Comparison of ENCODE assay signal across 1 fruit fly cellular context in the genomic region with DNA sequence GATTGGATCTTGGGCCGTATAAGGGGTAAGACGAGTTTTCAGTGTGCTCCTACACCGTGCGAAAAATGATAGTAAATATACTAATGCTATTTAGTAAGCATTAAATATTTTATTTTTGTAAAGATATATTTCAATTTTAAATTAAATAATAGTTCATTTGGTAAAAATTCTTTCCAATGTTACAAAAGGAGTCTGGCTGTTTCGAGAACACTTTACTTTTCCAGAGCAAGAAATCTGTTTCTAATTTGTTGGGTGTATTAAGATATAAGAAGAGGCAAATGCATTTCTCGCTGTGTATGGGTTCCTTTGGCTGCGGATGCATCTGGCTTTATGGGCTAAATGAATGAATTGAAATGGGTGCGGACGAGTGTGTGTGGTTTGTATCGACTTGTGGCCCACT.
A peak's percentile ranks its signal among the peaks of the same experiment; 100 is the strongest.
TF ChIP-seq lines count a peak whose summit lies in the region.

No protein-coding gene starts in this region.

TF ChIP-seq in whole organism, embryonic, 481 proteins besides CTCF, POLR2A, EP300 and RAD21 (continued from another document and continues in another):
- TF ChIP-seq CG16815 (GFP tag; optimal IDR thresholded peaks at IDR 0.05; lab: Kevin White, UChicago) (peak; percentile 9), CG12155 (GFP tag; optimal IDR thresholded peaks at IDR 0.05; lab: Kevin White, UChicago) (peak; percentile 5), cwo (GFP tag; optimal IDR thresholded peaks at IDR 0.05; lab: Kevin White, UChicago) (peak; percentile 1), CG10366 (GFP tag; IDR thresholded peaks at IDR 0.05; lab: Robert Waterston, UW) (peak; percentile 40), p53 (GFP tag; optimal IDR thresholded peaks at IDR 0.05; lab: Kevin White, UChicago) (no peak), dmrt11E (tag; optimal IDR thresholded peaks at IDR 0.05; lab: Kevin White, UChicago) (peak; percentile 65), CG10267 (tag; optimal IDR thresholded peaks at IDR 0.05; lab: Kevin White, UChicago) (peak; percentile 60), ind (GFP tag; optimal IDR thresholded peaks at IDR 0.05; lab: Kevin White, UChicago) (peak; percentile 47), Kr (GFP tag; optimal IDR thresholded peaks at IDR 0.05; lab: Kevin White, UChicago) (no peak), Abd-B (GFP tag; optimal IDR thresholded peaks at IDR 0.05; lab: Kevin White, UChicago) (peak; percentile 57), CG1529 (GFP tag; optimal IDR thresholded peaks at IDR 0.05; lab: Kevin White, UChicago) (peak; percentile 43), CG2875 (GFP tag; optimal IDR thresholded peaks at IDR 0.05; lab: Kevin White, UChicago) (peak; percentile 39), CG10654 (GFP tag; optimal IDR thresholded peaks at IDR 0.05; lab: Kevin White, UChicago) (peak; percentile 21), CG18262 (tag; optimal IDR thresholded peaks at IDR 0.05; lab: Kevin White, UChicago) (peak; percentile 81), trem (tag; optimal IDR thresholded peaks at IDR 0.05; lab: Kevin White, UChicago) (peak; percentile 54), grau (tag; optimal IDR thresholded peaks at IDR 0.05; lab: Kevin White, UChicago) (peak; percentile 68), inv (GFP tag; IDR thresholded peaks at IDR 0.05; lab: Robert Waterston, UW; ENCODE audit: partially characterized antibody) (no peak), CG4328 (GFP tag; optimal IDR thresholded peaks at IDR 0.05; lab: Kevin White, UChicago) (peak; percentile 19), twi (tag; optimal IDR thresholded peaks at IDR 0.05; lab: Kevin White, UChicago) (no peak), ewg (GFP tag; optimal IDR thresholded peaks at IDR 0.05; lab: Kevin White, UChicago) (peak; percentile 33), Meics (GFP tag; optimal IDR thresholded peaks at IDR 0.05; lab: Kevin White, UChicago) (peak; percentile 35), oc (tag; optimal IDR thresholded peaks at IDR 0.05; lab: Kevin White, UChicago) (peak; percentile 53), az2 (GFP tag; optimal IDR thresholded peaks at IDR 0.05; lab: Kevin White, UChicago) (peak; percentile 67), Spps (tag; optimal IDR thresholded peaks at IDR 0.05; lab: Kevin White, UChicago) (peak; percentile 68), CG13296 (GFP tag; optimal IDR thresholded peaks at IDR 0.05; lab: Kevin White, UChicago) (peak; percentile 19), gem (tag; optimal IDR thresholded peaks at IDR 0.05; lab: Kevin White, UChicago) (peak; percentile 83), CG31441 (GFP tag; IDR thresholded peaks at IDR 0.05; lab: Robert Waterston, UW) (peak; percentile 83), CG12659 (GFP tag; optimal IDR thresholded peaks at IDR 0.05; lab: Kevin White, UChicago) (peak; percentile 52), CG9817 (tag; optimal IDR thresholded peaks at IDR 0.05; lab: Kevin White, UChicago) (peak; percentile 21), sqz (GFP tag; optimal IDR thresholded peaks at IDR 0.05; lab: Kevin White, UChicago) (peak; percentile 39), CG17829 (tag; optimal IDR thresholded peaks at IDR 0.05; lab: Kevin White, UChicago) (peak; percentile 73), Chrac-16 (GFP tag; optimal IDR thresholded peaks at IDR 0.05; lab: Kevin White, UChicago) (peak; percentile 29), gt (GFP tag; IDR thresholded peaks at IDR 0.05; lab: Robert Waterston, UW) (no peak), CG15479 (GFP tag; optimal IDR thresholded peaks at IDR 0.05; lab: Kevin White, UChicago) (no peak), CG1602 (GFP tag; optimal IDR thresholded peaks at IDR 0.05; lab: Kevin White, UChicago) (peak; percentile 47), CG2199 (GFP tag; IDR thresholded peaks at IDR 0.05; lab: Robert Waterston, UW) (0 out of 3 replicates have a peak, but pooled peaks have one; percentile 60), CG11695 (GFP tag; IDR thresholded peaks at IDR 0.05; lab: Robert Waterston, UW) (0 out of 3 replicates have a peak, but pooled peaks have one; percentile 26), nmo (GFP tag; optimal IDR thresholded peaks at IDR 0.05; lab: Kevin White, UChicago) (peak; percentile 71), Myb (GFP tag; optimal IDR thresholded peaks at IDR 0.05; lab: Kevin White, UChicago) (no peak), CG6689 (GFP tag; IDR thresholded peaks at IDR 0.05; lab: Robert Waterston, UW) (peak; percentile 62), odd (GFP tag; optimal IDR thresholded peaks at IDR 0.05; lab: Kevin White, UChicago) (peak; percentile 11), CG4424 (GFP tag; optimal IDR thresholded peaks at IDR 0.05; lab: Kevin White, UChicago) (peak; percentile 70), Oli (tag; optimal IDR thresholded peaks at IDR 0.05; lab: Kevin White, UChicago) (peak; percentile 69), E2f2 (GFP tag; IDR thresholded peaks at IDR 0.05; lab: Robert Waterston, UW) (0 out of 2 replicates have a peak, but pooled peaks have one; percentile 11), slou (GFP tag; optimal IDR thresholded peaks at IDR 0.05; lab: Kevin White, UChicago) (peak; percentile 5), CG30020 (tag; optimal IDR thresholded peaks at IDR 0.05; lab: Kevin White, UChicago) (peak; percentile 10), CG17359 (tag; optimal IDR thresholded peaks at IDR 0.05; lab: Kevin White, UChicago) (peak; percentile 72), Hmr (GFP tag; optimal IDR thresholded peaks at IDR 0.05; lab: Kevin White, UChicago) (peak; percentile 27), onecut (GFP tag; IDR thresholded peaks at IDR 0.05; lab: Robert Waterston, UW) (peak; percentile 57), CG8924 (tag; optimal IDR thresholded peaks at IDR 0.05; lab: Kevin White, UChicago) (peak; percentile 56), fd64A (GFP tag; optimal IDR thresholded peaks at IDR 0.05; lab: Kevin White, UChicago) (no peak), sens (GFP tag; lab: Kevin White, UChicago) (peak; percentile 82), Fer2 (tag; optimal IDR thresholded peaks at IDR 0.05; lab: Kevin White, UChicago) (no peak), CG7839 (tag; optimal IDR thresholded peaks at IDR 0.05; lab: Kevin White, UChicago) (peak; percentile 75), dpn (GFP tag; optimal IDR thresholded peaks at IDR 0.05; lab: Kevin White, UChicago) (peak in 1 of 2 experiments; percentile 37), Elba2 (GFP tag; optimal IDR thresholded peaks at IDR 0.05; lab: Kevin White, UChicago) (no peak), ttk (GFP tag; IDR thresholded peaks at IDR 0.05; lab: Robert Waterston, UW) (peak; percentile 30; the same call in 1 of the 2 replicates), CG13775 (GFP tag; optimal IDR thresholded peaks at IDR 0.05; lab: Kevin White, UChicago) (peak; percentile 51), CG4707 (GFP tag; optimal IDR thresholded peaks at IDR 0.05; lab: Kevin White, UChicago) (peak; percentile 23), croc (GFP tag; conservative IDR thresholded peaks at IDR 0.05; lab: Robert Waterston, UW) (peak; percentile 61), CG15269 (tag; optimal IDR thresholded peaks at IDR 0.05; lab: Kevin White, UChicago) (peak; percentile 64), lola (GFP tag; optimal IDR thresholded peaks at IDR 0.05; lab: Kevin White, UChicago) (peak in 1 of 3 experiments; percentile 72), CG17385 (GFP tag; optimal IDR thresholded peaks at IDR 0.05; lab: Kevin White, UChicago) (peak; percentile 52), CG11504 (tag; optimal IDR thresholded peaks at IDR 0.05; lab: Kevin White, UChicago) (peak; percentile 80), dysf (GFP tag; IDR thresholded peaks at IDR 0.05; lab: Robert Waterston, UW) (peak; percentile 47; the same call in 2 of the 3 replicates), D (optimal IDR thresholded peaks at IDR 0.05; lab: Kevin White, UChicago) (no peak), D (GFP tag; optimal IDR thresholded peaks at IDR 0.05; lab: Kevin White, UChicago) (peak; percentile 65), CG30431 (GFP tag; optimal IDR thresholded peaks at IDR 0.05; lab: Kevin White, UChicago) (peak; percentile 30), Hr3 (GFP tag; optimal IDR thresholded peaks at IDR 0.05; lab: Kevin White, UChicago) (peak; percentile 29), CoRest (tag; optimal IDR thresholded peaks at IDR 0.05; lab: Kevin White, UChicago) (peak; percentile 71), NfI (GFP tag; optimal IDR thresholded peaks at IDR 0.05; lab: Kevin White, UChicago) (peak; percentile 47), CG6654 (GFP tag; optimal IDR thresholded peaks at IDR 0.05; lab: Kevin White, UChicago) (peak; percentile 0), Drgx (GFP tag; IDR thresholded peaks at IDR 0.05; lab: Robert Waterston, UW) (no peak), Six4 (GFP tag; optimal IDR thresholded peaks at IDR 0.05; lab: Kevin White, UChicago) (peak; percentile 30), usp (GFP tag; optimal IDR thresholded peaks at IDR 0.05; lab: Kevin White, UChicago) (no peak), CG2202 (tag; optimal IDR thresholded peaks at IDR 0.05; lab: Kevin White, UChicago) (peak; percentile 20), zf30C (GFP tag; optimal IDR thresholded peaks at IDR 0.05; lab: Kevin White, UChicago) (peak; percentile 59), tin (GFP tag; optimal IDR thresholded peaks at IDR 0.05; lab: Kevin White, UChicago) (peak; percentile 50), pros (GFP tag; optimal IDR thresholded peaks at IDR 0.05; lab: Kevin White, UChicago) (no peak), scrt (GFP tag; optimal IDR thresholded peaks at IDR 0.05; lab: Kevin White, UChicago) (peak; percentile 27), sob (GFP tag; IDR thresholded peaks at IDR 0.05; lab: Robert Waterston, UW) (peak; percentile 22; the same call in 1 of the 2 replicates), CG3407 (GFP tag; optimal IDR thresholded peaks at IDR 0.05; lab: Kevin White, UChicago) (no peak), phol (tag; optimal IDR thresholded peaks at IDR 0.05; lab: Kevin White, UChicago) (peak; percentile 80), CG15601 (tag; optimal IDR thresholded peaks at IDR 0.05; lab: Kevin White, UChicago) (peak; percentile 69), ATbp (GFP tag; optimal IDR thresholded peaks at IDR 0.05; lab: Kevin White, UChicago) (peak; percentile 58), CG12219 (GFP tag; optimal IDR thresholded peaks at IDR 0.05; lab: Kevin White, UChicago) (peak; percentile 31), CG8388 (GFP tag; optimal IDR thresholded peaks at IDR 0.05; lab: Kevin White, UChicago) (peak; percentile 64), ranshi (GFP tag; IDR thresholded peaks at IDR 0.05; lab: Robert Waterston, UW) (peak; percentile 26; the same call in 1 of the 2 replicates), Jarid2 (GFP tag; optimal IDR thresholded peaks at IDR 0.05; lab: Kevin White, UChicago) (peak; percentile 17), Xrp1 (GFP tag; IDR thresholded peaks at IDR 0.05; lab: Robert Waterston, UW) (peak; percentile 70), so (GFP tag; IDR thresholded peaks at IDR 0.05; lab: Robert Waterston, UW) (0 out of 3 replicates have a peak, but pooled peaks have one; percentile 17), Blimp-1 (GFP tag; optimal IDR thresholded peaks at IDR 0.05; lab: Kevin White, UChicago) (peak; percentile 72), CG17802 (tag; optimal IDR thresholded peaks at IDR 0.05; lab: Kevin White, UChicago) (peak; percentile 33), shn (GFP tag; optimal IDR thresholded peaks at IDR 0.05; lab: Kevin White, UChicago) (no peak), CG2712 (tag; optimal IDR thresholded peaks at IDR 0.05; lab: Kevin White, UChicago) (peak; percentile 82), Ravus (GFP tag; IDR thresholded peaks at IDR 0.05; lab: Robert Waterston, UW) (no peak), D19A (tag; optimal IDR thresholded peaks at IDR 0.05; lab: Kevin White, UChicago) (peak; percentile 67), D19B (GFP tag; optimal IDR thresholded peaks at IDR 0.05; lab: Kevin White, UChicago) (peak; percentile 19), CG8281 (tag; optimal IDR thresholded peaks at IDR 0.05; lab: Kevin White, UChicago) (peak; percentile 19), Asciz (GFP tag; optimal IDR thresholded peaks at IDR 0.05; lab: Kevin White, UChicago) (peak; percentile 64), CG13624 (GFP tag; optimal IDR thresholded peaks at IDR 0.05; lab: Kevin White, UChicago) (no peak), CG15696 (tag; optimal IDR thresholded peaks at IDR 0.05; lab: Kevin White, UChicago) (peak; percentile 24), Atf6 (GFP tag; IDR thresholded peaks at IDR 0.05; lab: Robert Waterston, UW) (peak; percentile 44), CG12942 (GFP tag; optimal IDR thresholded peaks at IDR 0.05; lab: Kevin White, UChicago) (peak; percentile 24), CG17361 (GFP tag; IDR thresholded peaks at IDR 0.05; lab: Robert Waterston, UW) (peak; percentile 76), HLH3B (GFP tag; IDR thresholded peaks at IDR 0.05; lab: Robert Waterston, UW) (peak; percentile 33), jing (GFP tag; optimal IDR thresholded peaks at IDR 0.05; lab: Kevin White, UChicago) (peak; percentile 13), Taf1 (GFP tag; IDR thresholded peaks at IDR 0.05; lab: Robert Waterston, UW) (no peak), zen (tag; optimal IDR thresholded peaks at IDR 0.05; lab: Kevin White, UChicago) (peak; percentile 23), CG18619 (GFP tag; optimal IDR thresholded peaks at IDR 0.05; lab: Kevin White, UChicago) (peak; percentile 47), CG12104 (GFP tag; optimal IDR thresholded peaks at IDR 0.05; lab: Kevin White, UChicago) (peak; percentile 29), sc (optimal IDR thresholded peaks at IDR 0.05; lab: Kevin White, UChicago) (no peak), sc (GFP tag; optimal IDR thresholded peaks at IDR 0.05; lab: Kevin White, UChicago) (peak; percentile 56), CG10979 (tag; optimal IDR thresholded peaks at IDR 0.05; lab: Kevin White, UChicago) (peak; percentile 84), fd96Cb (tag; optimal IDR thresholded peaks at IDR 0.05; lab: Kevin White, UChicago) (peak; percentile 71), nerfin-1 (tag; optimal IDR thresholded peaks at IDR 0.05; lab: Kevin White, UChicago) (peak; percentile 64), org-1 (GFP tag; optimal IDR thresholded peaks at IDR 0.05; lab: Kevin White, UChicago) (peak; percentile 28), CG5180 (GFP tag; optimal IDR thresholded peaks at IDR 0.05; lab: Kevin White, UChicago) (peak; percentile 39), CG7987 (GFP tag; optimal IDR thresholded peaks at IDR 0.05; lab: Kevin White, UChicago) (no peak), Ssrp (tag; optimal IDR thresholded peaks at IDR 0.05; lab: Kevin White, UChicago) (peak; percentile 71), CHES-1-like (GFP tag; optimal IDR thresholded peaks at IDR 0.05; lab: Kevin White, UChicago) (no peak), Mrtf (GFP tag; IDR thresholded peaks at IDR 0.05; lab: Robert Waterston, UW) (no peak), CG6813 (GFP tag; optimal IDR thresholded peaks at IDR 0.05; lab: Kevin White, UChicago) (peak; percentile 32), Nf-YB (GFP tag; optimal IDR thresholded peaks at IDR 0.05; lab: Kevin White, UChicago) (peak; percentile 28), CkIIα-i1 (GFP tag; IDR thresholded peaks at IDR 0.05; lab: Robert Waterston, UW) (no peak), Vsx1 (GFP tag; optimal IDR thresholded peaks at IDR 0.05; lab: Kevin White, UChicago) (peak; percentile 45)
